Worm (Caenorhabditis elegans) whole organism, late embryonic: ENCODE results near the gene famh-136.

Source experiments
- hlh-13 ChIP-seq: fragments of 200-800 bp; sonication (Bioruptor generic); optimal IDR thresholded peaks from 2 replicates; lab custom pipeline; 2018; ENCODE audit warnings: mild to moderate bottlenecking, missing genetic modification characterization, missing compliant biosample characterization
- lin-11 ChIP-seq: fragments of 200-800 bp; sonication (Bioruptor generic); optimal IDR thresholded peaks from 2 replicates; lab custom pipeline; 2018; ENCODE audit warnings: mild to moderate bottlenecking, missing genetic modification characterization, missing compliant biosample characterization
- nhr-11 ChIP-seq: fragments of 150-350 bp; optimal IDR thresholded peaks from 2 replicates; lab custom pipeline; 2014; ENCODE audit warnings: missing biosample characterization, missing genetic modification characterization
- tbx-2 ChIP-seq: sonication (generic microtip); optimal IDR thresholded peaks from 2 replicates; lab custom pipeline; 2016; ENCODE audit warnings: missing genetic modification characterization, missing compliant biosample characterization

DNA sequence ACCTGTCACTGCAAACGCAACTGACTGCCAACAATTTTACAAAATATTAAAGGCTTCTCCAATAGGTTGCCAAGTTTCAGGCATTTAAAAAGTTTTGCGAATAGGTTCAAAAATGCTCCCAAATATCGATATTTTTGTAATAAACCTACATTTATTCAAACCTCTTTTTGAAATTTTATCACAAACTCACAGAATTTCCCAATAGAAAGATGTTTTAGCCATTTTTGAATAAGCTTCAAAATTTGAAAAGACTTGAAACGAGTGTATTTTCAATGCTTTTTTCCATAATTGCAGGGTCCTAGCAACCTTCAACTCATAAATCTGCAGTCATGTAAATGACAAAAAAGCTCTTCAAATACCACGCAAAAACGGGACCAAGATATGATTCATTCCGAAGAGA lies 5.2 kb upstream of the famh-136 start:
- TF ChIP-seq lin-11 (tag; lab: Kevin White, UChicago) = no peak
- no peak for TF ChIP-seq tbx-2 (tag; lab: Kevin White, UChicago)
- TF ChIP-seq hlh-13 (GFP tag; lab: Kevin White, UChicago) = no peak
- no peak for TF ChIP-seq nhr-11
